Fruit fly (Drosophila melanogaster) whole organism, embryonic: Measurements from ENCODE around the gene slp1.

ENCODE experiments used
- Adf1 ChIP-seq: fragments of 200-800 bp; sonication (Bioruptor generic); IDR thresholded peaks from 2 replicates; pipeline ENCODE4 v1.3.6; 2022; ENCODE audit warnings: missing biosample characterization, missing genetic modification characterization
- CG10462 ChIP-seq: fragments of 200-800 bp; sonication (Bioruptor generic); optimal IDR thresholded peaks from 2 replicates; lab custom pipeline; 2016; ENCODE audit warnings: missing biosample characterization, missing genetic modification characterization
- CG10543 ChIP-seq: fragments of 200-800 bp; sonication (Bioruptor generic); optimal IDR thresholded peaks from 3 replicates; lab custom pipeline; 2017; ENCODE audit warnings: missing biosample characterization, mild to moderate bottlenecking, missing genetic modification characterization, moderate library complexity
- CG11398 ChIP-seq: fragments of 200-800 bp; sonication (Bioruptor generic); optimal IDR thresholded peaks from 2 replicates; lab custom pipeline; 2016; ENCODE audit warnings: missing biosample characterization, missing genetic modification characterization
- CG12744 ChIP-seq: fragments of 200-800 bp; sonication (Bioruptor generic); optimal IDR thresholded peaks from 2 replicates; lab custom pipeline; 2016; ENCODE audit warnings: missing biosample characterization, missing genetic modification characterization
- CG13287 ChIP-seq: fragments of 200-800 bp; sonication (Bioruptor generic); IDR thresholded peaks from 2 replicates; pipeline ENCODE4 v1.3.6; 2022; ENCODE audit warnings: missing biosample characterization, missing genetic modification characterization; ENCODE audit not compliant: partially characterized antibody
- CG15073 ChIP-seq: fragments of 200-800 bp; sonication (Bioruptor generic); optimal IDR thresholded peaks from 2 replicates; lab custom pipeline; 2016; ENCODE audit warnings: missing biosample characterization, missing genetic modification characterization
- CG15696 ChIP-seq: fragments of 200-800 bp; sonication (Bioruptor generic); optimal IDR thresholded peaks from 2 replicates; lab custom pipeline; 2019; ENCODE audit warnings: missing biosample characterization, mild to moderate bottlenecking, missing genetic modification characterization, moderate library complexity
- CG16779 ChIP-seq: fragments of 200-800 bp; sonication (Bioruptor generic); IDR thresholded peaks from 2 replicates; pipeline ENCODE4 v1.3.6; 2022; ENCODE audit warnings: missing biosample characterization, missing genetic modification characterization
- CG17829 ChIP-seq: fragments of 200-800 bp; optimal IDR thresholded peaks from 2 replicates; lab custom pipeline; 2019; ENCODE audit warnings: missing biosample characterization, mild to moderate bottlenecking, missing genetic modification characterization, moderate library complexity
- CG1792 ChIP-seq: fragments of 200-800 bp; sonication (Bioruptor generic); optimal IDR thresholded peaks from 2 replicates; lab custom pipeline; 2016; ENCODE audit warnings: missing biosample characterization, missing genetic modification characterization
- CG32532 ChIP-seq: fragments of 200-800 bp; sonication (Bioruptor generic); IDR thresholded peaks from 2 replicates; pipeline ENCODE4 v1.3.6; 2022; ENCODE audit warnings: missing biosample characterization, missing genetic modification characterization
- CG43689 ChIP-seq: fragments of 200-800 bp; sonication (Bioruptor generic); IDR thresholded peaks from 2 replicates; pipeline ENCODE4 v1.3.6; 2022; ENCODE audit warnings: missing biosample characterization, missing genetic modification characterization
- CG4617 ChIP-seq: fragments of 200-800 bp; sonication (Bioruptor generic); optimal IDR thresholded peaks from 3 replicates; lab custom pipeline; 2016; ENCODE audit warnings: missing biosample characterization, missing genetic modification characterization, borderline replicate concordance
- CG4820 ChIP-seq: fragments of 200-800 bp; sonication (Bioruptor generic); optimal IDR thresholded peaks from 3 replicates; lab custom pipeline; 2016; ENCODE audit warnings: missing biosample characterization, missing genetic modification characterization
- CG5245 ChIP-seq: fragments of 200-800 bp; sonication (Bioruptor generic); optimal IDR thresholded peaks from 3 replicates; lab custom pipeline; 2016; ENCODE audit warnings: missing biosample characterization, missing genetic modification characterization
- CG6272 ChIP-seq: fragments of 200-800 bp; sonication (Bioruptor generic); IDR thresholded peaks from 2 replicates; pipeline ENCODE4 v1.3.6; 2022; ENCODE audit warnings: missing biosample characterization, missing genetic modification characterization
- CG7372 ChIP-seq: fragments of 200-800 bp; sonication (Bioruptor generic); IDR thresholded peaks from 2 replicates; pipeline ENCODE4 v1.3.6; 2022; ENCODE audit warnings: missing biosample characterization, missing genetic modification characterization
- CG7987 ChIP-seq: fragments of 200-800 bp; sonication (Bioruptor generic); optimal IDR thresholded peaks from 2 replicates; lab custom pipeline; 2018; ENCODE audit warnings: missing biosample characterization, mild to moderate bottlenecking, missing genetic modification characterization, moderate library complexity
- CG9609 ChIP-seq: fragments of 200-800 bp; sonication (Bioruptor generic); optimal IDR thresholded peaks from 3 replicates; lab custom pipeline; 2016; ENCODE audit warnings: missing biosample characterization, missing genetic modification characterization
- CHES-1-like ChIP-seq: fragments of 200-800 bp; sonication (Bioruptor generic); optimal IDR thresholded peaks from 2 replicates; lab custom pipeline; 2016; ENCODE audit warnings: missing biosample characterization, missing genetic modification characterization
- CrebB ChIP-seq: fragments of 200-800 bp; sonication (Bioruptor generic); optimal IDR thresholded peaks from 3 replicates; lab custom pipeline; 2018; ENCODE audit warnings: missing biosample characterization, mild to moderate bottlenecking, missing genetic modification characterization
- D ChIP-seq, 2 experiments: fragments of 200-800 bp in 1 of 2; fragments of >200 bp in 1 of 2; sonication (Bioruptor generic) in 1 of 2; optimal IDR thresholded peaks; 2 replicates in 1 of 2; 3 replicates in 1 of 2; lab custom pipeline; 2017; ENCODE audit warnings: mild to moderate bottlenecking in 1 of 2, missing biosample characterization in 1 of 2, missing genetic modification characterization in 1 of 2, missing genetic modification reagents in 1 of 2
- Dip2 ChIP-seq: fragments of 200-800 bp; sonication (Bioruptor generic); IDR thresholded peaks from 2 replicates; pipeline ENCODE4 v1.3.6; 2022; ENCODE audit warnings: missing biosample characterization, missing genetic modification characterization
- Eip74EF ChIP-seq, 2 experiments: fragments of 200-800 bp in 1 of 2; fragments of >200 bp in 1 of 2; sonication (Bioruptor generic) in 1 of 2; optimal IDR thresholded peaks; 2 replicates each; lab custom pipeline; 2017 to 2019; ENCODE audit warnings: missing biosample characterization in 2 of 2, missing genetic modification characterization in 2 of 2, mild to moderate bottlenecking in 1 of 2, moderate library complexity in 1 of 2
- Ets97D ChIP-seq: fragments of 200-800 bp; sonication (Bioruptor generic); optimal IDR thresholded peaks from 3 replicates; lab custom pipeline; 2016; ENCODE audit warnings: missing biosample characterization, missing genetic modification characterization
- Fer2 ChIP-seq: fragments of 200-800 bp; sonication (Bioruptor generic); optimal IDR thresholded peaks from 2 replicates; lab custom pipeline; 2018; ENCODE audit warnings: missing biosample characterization, mild to moderate bottlenecking, missing genetic modification characterization, moderate library complexity
- Hand ChIP-seq: fragments of 200-800 bp; sonication (Bioruptor generic); optimal IDR thresholded peaks from 2 replicates; lab custom pipeline; 2017; ENCODE audit warnings: mild to moderate bottlenecking, missing biosample characterization, missing genetic modification reagents, missing genetic modification characterization
- Hmr ChIP-seq: fragments of 200-800 bp; sonication (Bioruptor generic); optimal IDR thresholded peaks from 3 replicates; lab custom pipeline; 2017; ENCODE audit warnings: mild to moderate bottlenecking, missing biosample characterization, missing genetic modification reagents, missing genetic modification characterization
- Kr ChIP-seq: fragments of 200-800 bp; sonication (Bioruptor generic); optimal IDR thresholded peaks from 2 replicates; lab custom pipeline; 2017; ENCODE audit warnings: missing biosample characterization, mild to moderate bottlenecking, missing genetic modification characterization
- Lpt ChIP-seq: fragments of >200 bp; optimal IDR thresholded peaks from 2 replicates; lab custom pipeline; 2018; ENCODE audit warnings: missing biosample characterization, missing genetic modification characterization
- NK7.1 ChIP-seq: fragments of 200-800 bp; sonication (Bioruptor generic); optimal IDR thresholded peaks from 3 replicates; lab custom pipeline; 2016; ENCODE audit warnings: missing biosample characterization, missing genetic modification characterization
- NfI ChIP-seq: fragments of 200-800 bp; sonication (Bioruptor generic); optimal IDR thresholded peaks from 3 replicates; lab custom pipeline; 2018; ENCODE audit warnings: missing biosample characterization, mild to moderate bottlenecking, missing genetic modification characterization, moderate library complexity
- Optix ChIP-seq: fragments of 200-800 bp; sonication (Bioruptor generic); IDR thresholded peaks from 3 replicates; pipeline ENCODE4 v1.3.6; 2022; ENCODE audit warnings: missing biosample characterization, missing genetic modification characterization
- Stat92E ChIP-seq, 3 experiments: fragments of >200 bp in 2 of 3; fragments of 200-800 bp in 1 of 3; sonication (Bioruptor generic) in 1 of 3; optimal IDR thresholded peaks; 2 replicates each; lab custom pipeline; 2017 to 2019; ENCODE audit warnings: missing biosample characterization in 3 of 3, missing genetic modification characterization in 3 of 3, mild to moderate bottlenecking in 1 of 3, moderate library complexity in 1 of 3
- YL-1 ChIP-seq: fragments of 200-800 bp; sonication (Bioruptor generic); optimal IDR thresholded peaks from 3 replicates; lab custom pipeline; 2017; ENCODE audit warnings: missing biosample characterization, mild to moderate bottlenecking, missing genetic modification characterization
- aop ChIP-seq: fragments of 200-800 bp; sonication (Bioruptor generic); IDR thresholded peaks from 2 replicates; pipeline ENCODE4 v1.3.6; 2022; ENCODE audit warnings: missing biosample characterization, missing genetic modification characterization
- bowl ChIP-seq: fragments of 200-800 bp; sonication (Bioruptor generic); IDR thresholded peaks from 2 replicates; pipeline ENCODE4 v1.3.6; 2022; ENCODE audit warnings: missing biosample characterization, missing genetic modification characterization
- gce ChIP-seq: fragments of 200-800 bp; sonication (Bioruptor generic); IDR thresholded peaks from 3 replicates; pipeline ENCODE4 v1.3.6; 2022; ENCODE audit warnings: missing biosample characterization, missing genetic modification characterization
- grau ChIP-seq: fragments of 200-800 bp; optimal IDR thresholded peaks from 3 replicates; lab custom pipeline; 2019; ENCODE audit warnings: missing biosample characterization, mild to moderate bottlenecking, missing genetic modification characterization, moderate library complexity
- gsb ChIP-seq: fragments of 200-800 bp; sonication (Bioruptor generic); IDR thresholded peaks from 2 replicates; pipeline ENCODE4 v1.3.6; 2022; ENCODE audit warnings: missing biosample characterization, missing genetic modification characterization
- hbn ChIP-seq: fragments of 200-800 bp; sonication (Bioruptor generic); IDR thresholded peaks from 2 replicates; pipeline ENCODE4 v1.3.6; 2022; ENCODE audit warnings: missing biosample characterization, missing genetic modification characterization; ENCODE audit not compliant: partially characterized antibody
- hkb ChIP-seq, 2 experiments: fragments of 200-800 bp in 1 of 2; fragments of >200 bp in 1 of 2; sonication (Bioruptor generic) in 1 of 2; IDR thresholded peaks in 1 of 2; optimal IDR thresholded peaks in 1 of 2; 2 replicates each; pipeline versions ENCODE4 v1.3.6 to Lab custom; 2017 to 2022; ENCODE audit warnings: missing biosample characterization in 1 of 2, missing genetic modification characterization in 1 of 2
- kni ChIP-seq: fragments of 200-800 bp; sonication (Bioruptor generic); optimal IDR thresholded peaks from 3 replicates; lab custom pipeline; 2017; ENCODE audit warnings: mild to moderate bottlenecking, missing biosample characterization, missing genetic modification reagents, missing genetic modification characterization
- lmd ChIP-seq: fragments of 200-800 bp; sonication (Bioruptor generic); IDR thresholded peaks from 2 replicates; pipeline ENCODE4 v1.3.6; 2022; ENCODE audit warnings: missing biosample characterization, missing genetic modification characterization
- luna ChIP-seq: fragments of 200-800 bp; sonication (Bioruptor generic); optimal IDR thresholded peaks from 2 replicates; lab custom pipeline; 2016; ENCODE audit warnings: missing biosample characterization, missing genetic modification characterization
- phol ChIP-seq: fragments of 200-800 bp; sonication (Bioruptor generic); optimal IDR thresholded peaks from 3 replicates; lab custom pipeline; 2018; ENCODE audit warnings: missing biosample characterization, mild to moderate bottlenecking, missing genetic modification characterization, moderate library complexity
- psq ChIP-seq: fragments of 200-800 bp; sonication (Bioruptor generic); optimal IDR thresholded peaks from 2 replicates; lab custom pipeline; 2017; ENCODE audit warnings: missing biosample characterization, missing genetic modification characterization
- sim ChIP-seq: fragments of 200-800 bp; sonication (Bioruptor generic); IDR thresholded peaks from 2 replicates; pipeline ENCODE4 v1.3.6; 2022; ENCODE audit warnings: missing biosample characterization, missing genetic modification characterization
- slou ChIP-seq: fragments of 200-800 bp; sonication (Bioruptor generic); optimal IDR thresholded peaks from 3 replicates; lab custom pipeline; 2016; ENCODE audit warnings: missing biosample characterization, missing genetic modification characterization
- zen2 ChIP-seq: fragments of 200-800 bp; sonication (Bioruptor generic); IDR thresholded peaks from 3 replicates; pipeline ENCODE4 v1.3.6; 2022; ENCODE audit warnings: missing biosample characterization, missing genetic modification characterization; ENCODE audit not compliant: partially characterized antibody

slp1 gene

DNA sequence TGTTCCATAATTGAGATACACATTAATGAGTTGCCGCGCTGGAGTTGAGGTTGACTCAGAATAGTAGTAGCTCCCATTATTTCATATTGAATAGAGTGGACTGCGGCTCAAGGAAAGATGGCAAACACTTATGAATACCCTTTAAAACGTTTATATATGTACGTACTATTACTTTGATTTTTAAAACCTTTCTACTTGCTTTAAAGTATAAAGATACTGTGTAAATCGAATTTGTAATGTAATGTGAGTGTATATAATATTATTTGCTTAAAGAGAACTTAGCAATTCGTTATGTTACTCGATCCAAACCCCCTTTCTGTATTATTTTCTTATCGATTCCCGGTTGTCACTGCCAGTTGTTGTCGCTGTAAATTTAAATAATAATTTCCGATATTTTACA is 25.8 kb downstream of the slp1 start (continued):
- TF ChIP-seq lmd (GFP tag; lab: Robert Waterston, UW) (no peak), NfI (GFP tag; lab: Kevin White, UChicago) (no peak), grau (tag; lab: Kevin White, UChicago) (peak; percentile 54), Fer2 (tag; lab: Kevin White, UChicago) (no peak), CrebB (tag; lab: Kevin White, UChicago) (no peak), YL-1 (GFP tag; lab: Kevin White, UChicago) (no peak), Hand (no peak), psq (no peak), Stat92E (GFP tag; optimal IDR thresholded peaks at IDR 0.05; lab: Kevin White, UChicago) (peak in 1 of 3 experiments; percentile 66), CG10543 (GFP tag; lab: Kevin White, UChicago) (no peak), Ets97D (GFP tag; lab: Kevin White, UChicago) (no peak), CG11398 (no peak), CG7372 (GFP tag; lab: Robert Waterston, UW) (no peak), Lpt (GFP tag; lab: Kevin White, UChicago) (no peak), slou (GFP tag; lab: Kevin White, UChicago) (no peak), NK7.1 (GFP tag; lab: Kevin White, UChicago) (no peak), phol (tag; lab: Kevin White, UChicago) (peak; percentile 74), CG10462 (no peak), CHES-1-like (GFP tag; lab: Kevin White, UChicago) (no peak), CG13287 (GFP tag; lab: Robert Waterston, UW) (no peak), hbn (GFP tag; lab: Robert Waterston, UW) (no peak), CG4820 (peak; percentile 9), CG5245 (GFP tag; lab: Kevin White, UChicago) (no peak), CG6272 (no peak), CG16779 (GFP tag; lab: Robert Waterston, UW) (no peak), CG4617 (GFP tag; lab: Kevin White, UChicago) (no peak), Dip2 (GFP tag; lab: Robert Waterston, UW) (no peak), CG9609 (GFP tag; lab: Kevin White, UChicago) (no peak), CG43689 (no peak), kni (GFP tag; lab: Kevin White, UChicago) (no peak), CG15073 (no peak), CG17829 (tag; lab: Kevin White, UChicago) (peak; percentile 55), CG1792 (GFP tag; lab: Kevin White, UChicago) (no peak), CG32532 (GFP tag; lab: Robert Waterston, UW) (no peak), Hmr (no peak), Eip74EF (GFP tag; optimal IDR thresholded peaks at IDR 0.05; lab: Kevin White, UChicago) (peak in 1 of 2 experiments; percentile 32), luna (GFP tag; lab: Kevin White, UChicago) (no peak), Adf1 (no peak), bowl (GFP tag; lab: Robert Waterston, UW) (no peak), Kr (GFP tag; lab: Kevin White, UChicago) (no peak), D (optimal IDR thresholded peaks at IDR 0.05; lab: Kevin White, UChicago) (no peak), D (GFP tag; optimal IDR thresholded peaks at IDR 0.05; lab: Kevin White, UChicago) (peak; percentile 42), CG15696 (no peak), sim (GFP tag; lab: Robert Waterston, UW) (no peak), gsb (GFP tag; lab: Robert Waterston, UW) (no peak), CG12744 (GFP tag; lab: Kevin White, UChicago) (no peak), CG7987 (GFP tag; lab: Kevin White, UChicago) (no peak), zen2 (GFP tag; lab: Robert Waterston, UW) (no peak), hkb (optimal IDR thresholded peaks at IDR 0.05; lab: Kevin White, UChicago) (no peak), hkb (GFP tag; IDR thresholded peaks at IDR 0.05; lab: Robert Waterston, UW) (no peak), Optix (no peak), gce (GFP tag; lab: Robert Waterston, UW) (no peak), aop (GFP tag; lab: Robert Waterston, UW) (no peak)
